Worm (Caenorhabditis elegans) whole organism, L2 larva: ENCODE measurements around the gene dsb-1.

ENCODE experiments used
- C34F6.9 ChIP-seq: fragments of 150-350 bp; optimal IDR thresholded peaks from 2 replicates; lab custom pipeline; 2014; ENCODE audit warnings: missing biosample characterization, missing genetic modification characterization
- F13H6.1 ChIP-seq: sonication (generic microtip); optimal IDR thresholded peaks from 2 replicates; lab custom pipeline; 2016; ENCODE audit warnings: missing genetic modification characterization, missing compliant biosample characterization
- Y55F3AM.14 ChIP-seq: fragments of 200-800 bp; sonication (Bioruptor generic); optimal IDR thresholded peaks from 2 replicates; lab custom pipeline; 2018; ENCODE audit warnings: mild to moderate bottlenecking, missing genetic modification characterization, missing compliant biosample characterization
- ZK546.5 ChIP-seq: sonication (generic microtip); optimal IDR thresholded peaks from 2 replicates; lab custom pipeline; 2017; ENCODE audit warnings: missing biosample characterization, missing genetic modification characterization
- alr-1 ChIP-seq: fragments of 150-350 bp; optimal IDR thresholded peaks from 2 replicates; lab custom pipeline; 2014; ENCODE audit warnings: missing biosample characterization, missing genetic modification characterization
- ama-1 ChIP-seq: fragments of 150-350 bp; optimal IDR thresholded peaks from 2 replicates; lab custom pipeline; 2018; ENCODE audit warnings: inconsistent platforms
- ceh-16 ChIP-seq: fragments of 150-350 bp; optimal IDR thresholded peaks from 2 replicates; lab custom pipeline; 2014; ENCODE audit warnings: missing biosample characterization, missing genetic modification characterization
- ceh-82 ChIP-seq: fragments of 150-350 bp; optimal IDR thresholded peaks from 2 replicates; lab custom pipeline; 2014; ENCODE audit warnings: missing biosample characterization, missing genetic modification characterization
- elt-1 ChIP-seq: fragments of 150-350 bp; optimal IDR thresholded peaks from 2 replicates; lab custom pipeline; 2014; ENCODE audit warnings: missing biosample characterization, missing genetic modification characterization
- elt-3 ChIP-seq: sonication (generic microtip); optimal IDR thresholded peaks from 2 replicates; lab custom pipeline; 2017; ENCODE audit warnings: missing biosample characterization, missing genetic modification characterization
- gmeb-1 ChIP-seq: fragments of 150-350 bp; optimal IDR thresholded peaks from 2 replicates; lab custom pipeline; 2014; ENCODE audit warnings: missing biosample characterization, missing genetic modification characterization
- lin-11 ChIP-seq: fragments of 150-350 bp; sonication (generic microtip); optimal IDR thresholded peaks from 2 replicates; lab custom pipeline; 2014; ENCODE audit warnings: missing biosample characterization, missing genetic modification characterization, inconsistent platforms, mixed read lengths
- lin-13 ChIP-seq: fragments of 150-350 bp; optimal IDR thresholded peaks from 2 replicates; lab custom pipeline; 2014; ENCODE audit warnings: missing biosample characterization, missing genetic modification reagents, missing genetic modification characterization
- lsy-2 ChIP-seq, 2 experiments: fragments of 150-350 bp in 1 of 2; sonication (generic microtip) in 1 of 2; optimal IDR thresholded peaks; 2 replicates each; lab custom pipeline; 2014 to 2017; ENCODE audit warnings: missing biosample characterization in 2 of 2, missing genetic modification characterization in 2 of 2
- mab-5 ChIP-seq: fragments of 150-350 bp; optimal IDR thresholded peaks from 2 replicates; lab custom pipeline; 2014; ENCODE audit warnings: missing biosample characterization, missing genetic modification characterization
- mbf-1 ChIP-seq: sonication (generic microtip); optimal IDR thresholded peaks from 2 replicates; lab custom pipeline; 2017; ENCODE audit warnings: missing biosample characterization, missing genetic modification characterization
- mdl-1 ChIP-seq, 2 experiments: fragments of 150-350 bp in 1 of 2; sonication (generic microtip) in 1 of 2; optimal IDR thresholded peaks; 2 replicates each; lab custom pipeline; 2017; ENCODE audit warnings: missing biosample characterization in 2 of 2, missing genetic modification characterization in 2 of 2
- nhr-11 ChIP-seq: fragments of 150-350 bp; optimal IDR thresholded peaks from 2 replicates; lab custom pipeline; 2014; ENCODE audit warnings: missing biosample characterization, missing genetic modification characterization
- nhr-12 ChIP-seq: fragments of 150-350 bp; optimal IDR thresholded peaks from 2 replicates; lab custom pipeline; 2014; ENCODE audit warnings: missing biosample characterization, missing genetic modification characterization
- nhr-129 ChIP-seq: fragments of 150-350 bp; optimal IDR thresholded peaks from 2 replicates; lab custom pipeline; 2014; ENCODE audit warnings: missing biosample characterization, missing genetic modification characterization
- nhr-21 ChIP-seq: fragments of 150-350 bp; optimal IDR thresholded peaks from 2 replicates; lab custom pipeline; 2014; ENCODE audit warnings: missing biosample characterization, missing genetic modification characterization
- nhr-23 ChIP-seq: fragments of 150-350 bp; optimal IDR thresholded peaks from 2 replicates; lab custom pipeline; 2014; ENCODE audit warnings: missing biosample characterization, missing genetic modification reagents, missing genetic modification characterization
- nhr-237 ChIP-seq: fragments of 150-350 bp; optimal IDR thresholded peaks from 2 replicates; lab custom pipeline; 2014; ENCODE audit warnings: missing biosample characterization, missing genetic modification characterization
- nhr-6 ChIP-seq: fragments of 150-350 bp; optimal IDR thresholded peaks from 2 replicates; lab custom pipeline; 2014; ENCODE audit warnings: missing biosample characterization, missing genetic modification characterization
- nhr-77 ChIP-seq: fragments of 150-350 bp; optimal IDR thresholded peaks from 2 replicates; lab custom pipeline; 2014; ENCODE audit warnings: missing biosample characterization, missing genetic modification characterization
- peb-1 ChIP-seq: fragments of 150-350 bp; optimal IDR thresholded peaks from 2 replicates; lab custom pipeline; 2014; ENCODE audit warnings: missing biosample characterization, missing genetic modification characterization
- skn-1 ChIP-seq: sonication (generic microtip); optimal IDR thresholded peaks from 2 replicates; lab custom pipeline; 2017; ENCODE audit warnings: missing biosample characterization, missing genetic modification characterization
- sma-3 ChIP-seq: sonication (generic microtip); optimal IDR thresholded peaks from 2 replicates; lab custom pipeline; 2016; ENCODE audit warnings: missing genetic modification reagents, missing genetic modification characterization, missing compliant biosample characterization
- sma-9 ChIP-seq, 2 experiments: fragments of 150-350 bp in 1 of 2; sonication (generic microtip) in 1 of 2; optimal IDR thresholded peaks; 2 replicates each; lab custom pipeline; 2014 to 2016; ENCODE audit warnings: missing genetic modification characterization in 2 of 2, mild to moderate bottlenecking in 1 of 2, missing biosample characterization in 1 of 2, missing compliant biosample characterization in 1 of 2, missing genetic modification reagents in 1 of 2, moderate library complexity in 1 of 2
- snpc-4 ChIP-seq: fragments of 150-350 bp; optimal IDR thresholded peaks from 2 replicates; lab custom pipeline; 2014; ENCODE audit warnings: missing biosample characterization, missing genetic modification characterization
- unc-39 ChIP-seq: fragments of 150-350 bp; optimal IDR thresholded peaks from 2 replicates; lab custom pipeline; 2014; ENCODE audit warnings: missing biosample characterization, missing genetic modification characterization
- unc-55 ChIP-seq: fragments of 150-350 bp; sonication (generic microtip); optimal IDR thresholded peaks from 3 replicates; lab custom pipeline; 2014; ENCODE audit warnings: missing biosample characterization, missing genetic modification reagents, missing genetic modification characterization
- unc-62 ChIP-seq: fragments of 150-350 bp; optimal IDR thresholded peaks from 2 replicates; lab custom pipeline; 2014; ENCODE audit warnings: missing biosample characterization, missing genetic modification reagents, missing genetic modification characterization
- zag-1 ChIP-seq: fragments of 150-350 bp; optimal IDR thresholded peaks from 2 replicates; lab custom pipeline; 2014; ENCODE audit warnings: missing biosample characterization, missing genetic modification characterization
- ztf-1 ChIP-seq: fragments of 200-800 bp; sonication (Bioruptor generic); conservative IDR thresholded peaks from 2 replicates; pipeline ENCODE4 v1.3.6; 2022; ENCODE audit warnings: missing genetic modification characterization, missing compliant biosample characterization
- ztf-11 ChIP-seq: sonication (generic microtip); optimal IDR thresholded peaks from 2 replicates; lab custom pipeline; 2017; ENCODE audit warnings: missing biosample characterization, missing genetic modification characterization
- ztf-4 ChIP-seq: fragments of 150-350 bp; optimal IDR thresholded peaks from 2 replicates; lab custom pipeline; 2014; ENCODE audit warnings: missing biosample characterization, missing genetic modification characterization

Gene dsb-1

ce11 chrIV:12438359-12438758 is 29.6 kb downstream of the dsb-1 start, which contains the start of gene clec-185:
clec-185 (plus strand) TSS chrIV:12438659.
- TF ChIP-seq Y55F3AM.14 (no peak), mbf-1 (tag; lab: Kevin White, UChicago) (no peak), peb-1 (tag; lab: Kevin White, UChicago) (no peak), ztf-11 (tag; lab: Kevin White, UChicago) (no peak), lsy-2 (tag; optimal IDR thresholded peaks at IDR 0.05; lab: Kevin White, UChicago) (no peak), nhr-6 (tag; lab: Kevin White, UChicago) (no peak), sma-9 (GFP tag; optimal IDR thresholded peaks at IDR 0.05; lab: Kevin White, UChicago) (no peak), sma-9 (tag; optimal IDR thresholded peaks at IDR 0.05; lab: Kevin White, UChicago) (no peak), gmeb-1 (tag; lab: Kevin White, UChicago) (no peak), elt-1 (tag; lab: Kevin White, UChicago) (no peak), nhr-12 (tag; lab: Kevin White, UChicago) (no peak), snpc-4 (no peak), ceh-82 (tag; lab: Kevin White, UChicago) (no peak), lin-13 (GFP tag; lab: Kevin White, UChicago) (no peak)

- TF ChIP-seq alr-1 (tag; lab: Kevin White, UChicago) (no peak), ceh-82 (tag; lab: Kevin White, UChicago) (no peak), skn-1 (tag; lab: Kevin White, UChicago) (no peak), C34F6.9 (tag; lab: Kevin White, UChicago) (no peak), elt-3 (tag; lab: Kevin White, UChicago) (no peak), ztf-1 (GFP tag; lab: Robert Waterston, UW) (no peak), unc-55 (GFP tag; lab: Kevin White, UChicago) (no peak), ZK546.5 (tag; lab: Kevin White, UChicago) (no peak), gmeb-1 (tag; lab: Kevin White, UChicago) (no peak), lsy-2 (tag; optimal IDR thresholded peaks at IDR 0.05; lab: Kevin White, UChicago) (no peak), F13H6.1 (no peak), zag-1 (no peak), lin-13 (GFP tag; lab: Kevin White, UChicago) (no peak), unc-62 (GFP tag; lab: Kevin White, UChicago) (no peak), unc-39 (no peak), ceh-16 (tag; lab: Kevin White, UChicago) (no peak)
These were observed 33.0 kb downstream of the dsb-1 start, which contains the start of gene C25G4.17 for ce11 chrIV:12441715-12442114. C25G4.17 (plus strand) TSS chrIV:12442015.

ce11 chrIV:12443936-12444335 is 35.2 kb downstream of the dsb-1 start, which contains the start of gene C25G4.2:
C25G4.2 (minus strand) TSS chrIV:12444035.
- no peak for TF ChIP-seq zag-1
- no peak for TF ChIP-seq ceh-82 (tag; lab: Kevin White, UChicago)
- no peak for TF ChIP-seq lin-13 (GFP tag; lab: Kevin White, UChicago)
- no peak for TF ChIP-seq nhr-77
- no peak for TF ChIP-seq ama-1
- TF ChIP-seq nhr-21, result no peak
- TF ChIP-seq ztf-1 (GFP tag; lab: Robert Waterston, UW), result no peak
- TF ChIP-seq ZK546.5 (tag; lab: Kevin White, UChicago), result no peak
- no peak for TF ChIP-seq mbf-1 (tag; lab: Kevin White, UChicago)
- no peak for TF ChIP-seq sma-3 (GFP tag; lab: Kevin White, UChicago)
- no peak for TF ChIP-seq peb-1 (tag; lab: Kevin White, UChicago)
- TF ChIP-seq alr-1 (tag; lab: Kevin White, UChicago), result no peak
- no peak for TF ChIP-seq nhr-237 (tag; lab: Kevin White, UChicago)
- no peak for TF ChIP-seq nhr-11
- TF ChIP-seq unc-55 (GFP tag; lab: Kevin White, UChicago), result no peak
- TF ChIP-seq lin-11 (tag; lab: Kevin White, UChicago), result no peak
- TF ChIP-seq skn-1 (tag; lab: Kevin White, UChicago), result no peak
- no peak for TF ChIP-seq snpc-4
- TF ChIP-seq C34F6.9 (tag; lab: Kevin White, UChicago), result no peak
- TF ChIP-seq ztf-4 (tag; lab: Kevin White, UChicago), result no peak

DNA sequence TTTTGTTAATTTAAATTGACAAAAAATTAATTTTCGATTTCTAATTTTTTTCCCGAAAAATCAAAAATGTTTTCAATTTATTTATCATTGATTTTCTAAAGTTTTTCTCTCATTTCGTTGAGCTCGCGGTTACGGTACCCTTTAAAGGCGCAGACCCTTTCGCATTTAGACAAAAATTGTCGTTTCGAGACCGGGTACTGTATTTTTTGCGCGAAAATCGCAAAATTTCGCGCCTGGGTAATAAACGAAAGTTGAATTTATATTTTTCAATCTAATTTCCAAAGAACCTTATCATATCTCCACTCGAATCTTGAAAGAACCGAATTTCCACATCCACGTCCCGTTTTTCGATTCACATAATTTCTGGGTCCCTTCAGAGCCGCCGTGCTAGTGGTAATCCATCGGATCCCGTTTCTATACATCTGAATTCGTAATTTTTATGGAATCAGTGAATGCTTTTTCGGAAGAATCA is 36.8 kb downstream of the dsb-1 start, which contains the start of gene C25G4.3:
TSS of gene C25G4.3 (minus strand) at position 422 of the 472 bp plus-strand sequence.
- no peak for TF ChIP-seq sma-9 (GFP tag; optimal IDR thresholded peaks at IDR 0.05; lab: Kevin White, UChicago)
- no peak for TF ChIP-seq sma-9 (tag; optimal IDR thresholded peaks at IDR 0.05; lab: Kevin White, UChicago)
- no peak for TF ChIP-seq mdl-1 (tag; optimal IDR thresholded peaks at IDR 0.05; lab: Kevin White, UChicago)
- no peak for TF ChIP-seq ceh-16 (tag; lab: Kevin White, UChicago)
- no peak for TF ChIP-seq F13H6.1
- no peak for TF ChIP-seq zag-1
- no peak for TF ChIP-seq nhr-23 (tag; lab: Kevin White, UChicago)
- no peak for TF ChIP-seq lin-11 (tag; lab: Kevin White, UChicago)
- no peak for TF ChIP-seq mab-5 (tag; lab: Kevin White, UChicago)
- no peak for TF ChIP-seq mbf-1 (tag; lab: Kevin White, UChicago)
- TF ChIP-seq unc-39, result no peak
- no peak for TF ChIP-seq nhr-237 (tag; lab: Kevin White, UChicago)
- TF ChIP-seq nhr-129, result no peak
